Fruit fly (Drosophila melanogaster) whole organism, embryonic: ENCODE measurements around the gene CG42819.
A peak's percentile ranks its signal among the peaks of the same experiment; 100 is the strongest.

Experiments
- BEAF-32 ChIP-seq: fragments of 200-800 bp; sonication (Bioruptor generic); optimal IDR thresholded peaks from 3 replicates; lab custom pipeline; 2017; ENCODE audit warnings: missing biosample characterization, missing genetic modification characterization, mild to moderate bottlenecking, moderate library complexity, missing genetic modification reagents
- Bgb ChIP-seq: fragments of 200-800 bp; sonication (Bioruptor generic); IDR thresholded peaks from 2 replicates; pipeline ENCODE4 v1.3.6; 2022; ENCODE audit warnings: missing biosample characterization, missing genetic modification characterization; ENCODE audit not compliant: partially characterized antibody
- CG10267 ChIP-seq: fragments of 200-800 bp; sonication (Bioruptor generic); optimal IDR thresholded peaks from 2 replicates; lab custom pipeline; 2018; ENCODE audit warnings: missing biosample characterization, mild to moderate bottlenecking, missing genetic modification characterization, moderate library complexity
- CG11504 ChIP-seq: fragments of 200-800 bp; sonication (Bioruptor generic); optimal IDR thresholded peaks from 3 replicates; lab custom pipeline; 2019; ENCODE audit warnings: missing biosample characterization, mild to moderate bottlenecking, missing genetic modification characterization, moderate library complexity
- CG12769 ChIP-seq: fragments of 200-800 bp; sonication (Bioruptor generic); optimal IDR thresholded peaks from 2 replicates; lab custom pipeline; 2019; ENCODE audit warnings: missing biosample characterization, mild to moderate bottlenecking, missing genetic modification characterization, moderate library complexity
- CG1602 ChIP-seq: fragments of 200-800 bp; sonication (Bioruptor generic); optimal IDR thresholded peaks from 3 replicates; lab custom pipeline; 2016; ENCODE audit warnings: missing biosample characterization, missing genetic modification characterization
- CG1603 ChIP-seq: fragments of 200-800 bp; sonication (Bioruptor generic); optimal IDR thresholded peaks from 2 replicates; lab custom pipeline; 2019; ENCODE audit warnings: missing biosample characterization, mild to moderate bottlenecking, missing genetic modification characterization, moderate library complexity
- CG1647 ChIP-seq: fragments of 200-800 bp; sonication (Bioruptor generic); optimal IDR thresholded peaks from 3 replicates; lab custom pipeline; 2016; ENCODE audit warnings: missing biosample characterization, missing genetic modification characterization
- CG2889 ChIP-seq: fragments of 200-800 bp; sonication (Bioruptor generic); IDR thresholded peaks from 3 replicates; pipeline ENCODE4 v1.3.6; 2022; ENCODE audit warnings: missing biosample characterization, missing genetic modification characterization
- CG3281 ChIP-seq: fragments of 200-800 bp; sonication (Bioruptor generic); optimal IDR thresholded peaks from 3 replicates; lab custom pipeline; 2017; ENCODE audit warnings: missing biosample characterization, mild to moderate bottlenecking, missing genetic modification characterization
- CG33213 ChIP-seq: fragments of 200-800 bp; sonication (Bioruptor generic); optimal IDR thresholded peaks from 3 replicates; lab custom pipeline; 2016; ENCODE audit warnings: missing biosample characterization, missing genetic modification characterization
- CG33557 ChIP-seq: fragments of 200-800 bp; sonication (Bioruptor generic); optimal IDR thresholded peaks from 2 replicates; lab custom pipeline; 2019; ENCODE audit warnings: missing biosample characterization, mild to moderate bottlenecking, missing genetic modification characterization, moderate library complexity
- CG43689 ChIP-seq: fragments of 200-800 bp; sonication (Bioruptor generic); IDR thresholded peaks from 2 replicates; pipeline ENCODE4 v1.3.6; 2022; ENCODE audit warnings: missing biosample characterization, missing genetic modification characterization
- CG7839 ChIP-seq: fragments of 200-800 bp; sonication (Bioruptor generic); optimal IDR thresholded peaks from 3 replicates; lab custom pipeline; 2018; ENCODE audit warnings: missing biosample characterization, mild to moderate bottlenecking, missing genetic modification characterization, moderate library complexity
- CG7963 ChIP-seq: fragments of 200-800 bp; sonication (Bioruptor generic); IDR thresholded peaks from 3 replicates; pipeline ENCODE4 v1.3.6; 2022; ENCODE audit warnings: missing biosample characterization, missing genetic modification characterization; ENCODE audit not compliant: partially characterized antibody
- CG9215 ChIP-seq: fragments of 200-800 bp; sonication (Bioruptor generic); IDR thresholded peaks from 2 replicates; pipeline ENCODE4 v1.3.6; 2022; ENCODE audit warnings: missing biosample characterization, missing genetic modification characterization
- CTCF ChIP-seq: fragments of 200-800 bp; sonication (Bioruptor generic); optimal IDR thresholded peaks from 2 replicates; lab custom pipeline; 2017; ENCODE audit warnings: missing biosample characterization, mild to moderate bottlenecking, missing genetic modification characterization, moderate library complexity
- D ChIP-seq, 2 experiments: fragments of 200-800 bp in 1 of 2; fragments of >200 bp in 1 of 2; sonication (Bioruptor generic) in 1 of 2; optimal IDR thresholded peaks; 2 replicates in 1 of 2; 3 replicates in 1 of 2; lab custom pipeline; 2017; ENCODE audit warnings: mild to moderate bottlenecking in 1 of 2, missing biosample characterization in 1 of 2, missing genetic modification characterization in 1 of 2, missing genetic modification reagents in 1 of 2
- D19A ChIP-seq: fragments of 200-800 bp; optimal IDR thresholded peaks from 3 replicates; lab custom pipeline; 2019; ENCODE audit warnings: missing biosample characterization, mild to moderate bottlenecking, missing genetic modification characterization, moderate library complexity
- Dek ChIP-seq: fragments of 200-800 bp; sonication (Bioruptor generic); optimal IDR thresholded peaks from 3 replicates; lab custom pipeline; 2019; ENCODE audit warnings: missing biosample characterization, mild to moderate bottlenecking, missing genetic modification characterization, moderate library complexity
- Doc3 ChIP-seq: fragments of 200-800 bp; sonication (Bioruptor generic); IDR thresholded peaks from 3 replicates; pipeline ENCODE4 v1.3.6; 2022; ENCODE audit warnings: missing biosample characterization, missing genetic modification characterization; ENCODE audit not compliant: partially characterized antibody
- E2f2 ChIP-seq: fragments of 200-800 bp; sonication (Bioruptor generic); IDR thresholded peaks from 2 replicates; pipeline ENCODE4 v1.3.6; 2022; ENCODE audit warnings: missing biosample characterization, missing genetic modification characterization
- H2.0 ChIP-seq: fragments of 200-800 bp; sonication (Bioruptor generic); IDR thresholded peaks from 2 replicates; pipeline ENCODE4 v1.3.6; 2022; ENCODE audit warnings: missing biosample characterization, missing genetic modification characterization
- HLH54F ChIP-seq: fragments of 200-800 bp; sonication (Bioruptor generic); optimal IDR thresholded peaks from 3 replicates; lab custom pipeline; 2016; ENCODE audit warnings: missing biosample characterization, missing genetic modification characterization
- Hr3 ChIP-seq: fragments of 200-800 bp; sonication (Bioruptor generic); optimal IDR thresholded peaks from 3 replicates; lab custom pipeline; 2016; ENCODE audit warnings: missing biosample characterization, missing genetic modification characterization
- Mrtf ChIP-seq: fragments of 200-800 bp; sonication (Bioruptor generic); IDR thresholded peaks from 3 replicates; pipeline ENCODE4 v1.3.6; 2022; ENCODE audit warnings: missing biosample characterization, missing genetic modification characterization
- Oli ChIP-seq: fragments of 200-800 bp; sonication (Bioruptor generic); optimal IDR thresholded peaks from 2 replicates; lab custom pipeline; 2018; ENCODE audit warnings: missing biosample characterization, mild to moderate bottlenecking, missing genetic modification characterization, moderate library complexity
- Pdp1 ChIP-seq, 2 experiments: fragments of 200-800 bp; sonication (Bioruptor generic); optimal IDR thresholded peaks; 3 replicates each; lab custom pipeline; 2016; ENCODE audit warnings: missing biosample characterization in 2 of 2, missing genetic modification characterization in 2 of 2, mild to moderate bottlenecking in 1 of 2, moderate library complexity in 1 of 2
- YL-1 ChIP-seq: fragments of 200-800 bp; sonication (Bioruptor generic); optimal IDR thresholded peaks from 3 replicates; lab custom pipeline; 2017; ENCODE audit warnings: missing biosample characterization, mild to moderate bottlenecking, missing genetic modification characterization
- ase ChIP-seq: fragments of 200-800 bp; sonication (Bioruptor generic); IDR thresholded peaks from 3 replicates; pipeline ENCODE4 v1.3.6; 2022; ENCODE audit warnings: missing biosample characterization, missing genetic modification characterization
- bcd ChIP-seq: fragments of 200-800 bp; sonication (Bioruptor generic); optimal IDR thresholded peaks from 2 replicates; lab custom pipeline; 2017; ENCODE audit warnings: missing biosample characterization, mild to moderate bottlenecking, missing genetic modification characterization
- cato ChIP-seq: fragments of 200-800 bp; sonication (Bioruptor generic); optimal IDR thresholded peaks from 2 replicates; lab custom pipeline; 2016; ENCODE audit warnings: missing biosample characterization, missing genetic modification characterization, borderline replicate concordance
- cg ChIP-seq: fragments of 200-800 bp; sonication (Bioruptor generic); optimal IDR thresholded peaks from 3 replicates; lab custom pipeline; 2019; ENCODE audit warnings: missing biosample characterization, mild to moderate bottlenecking, missing genetic modification characterization, moderate library complexity
- exex ChIP-seq: fragments of 200-800 bp; sonication (Bioruptor generic); optimal IDR thresholded peaks from 4 replicates; lab custom pipeline; 2018; ENCODE audit warnings: missing biosample characterization, mild to moderate bottlenecking, missing genetic modification characterization, moderate library complexity
- fd64A ChIP-seq: fragments of 200-800 bp; sonication (Bioruptor generic); optimal IDR thresholded peaks from 3 replicates; lab custom pipeline; 2018; ENCODE audit warnings: missing biosample characterization, mild to moderate bottlenecking, missing genetic modification characterization
- fd96Cb ChIP-seq: fragments of 200-800 bp; sonication (Bioruptor generic); optimal IDR thresholded peaks from 2 replicates; lab custom pipeline; 2018; ENCODE audit warnings: missing biosample characterization, mild to moderate bottlenecking, missing genetic modification characterization, moderate library complexity
- gfzf ChIP-seq: fragments of 200-800 bp; sonication (Bioruptor generic); optimal IDR thresholded peaks from 2 replicates; lab custom pipeline; 2016; ENCODE audit warnings: missing biosample characterization, mild to moderate bottlenecking, missing genetic modification characterization, moderate library complexity
- jumu ChIP-seq: fragments of 200-800 bp; sonication (Bioruptor generic); optimal IDR thresholded peaks from 3 replicates; lab custom pipeline; 2016; ENCODE audit warnings: missing biosample characterization, missing genetic modification characterization
- mam ChIP-seq: fragments of 200-800 bp; sonication (Bioruptor generic); optimal IDR thresholded peaks from 3 replicates; lab custom pipeline; 2016; ENCODE audit warnings: missing biosample characterization, missing genetic modification characterization
- pfk ChIP-seq: fragments of 200-800 bp; sonication (Bioruptor generic); optimal IDR thresholded peaks from 2 replicates; lab custom pipeline; 2018; ENCODE audit warnings: missing biosample characterization, mild to moderate bottlenecking, missing genetic modification characterization, moderate library complexity
- scrt ChIP-seq: fragments of 200-800 bp; sonication (Bioruptor generic); optimal IDR thresholded peaks from 2 replicates; lab custom pipeline; 2018; ENCODE audit warnings: missing biosample characterization, mild to moderate bottlenecking, missing genetic modification characterization, moderate library complexity
- stwl ChIP-seq: fragments of 200-800 bp; sonication (Bioruptor generic); optimal IDR thresholded peaks from 3 replicates; lab custom pipeline; 2018; ENCODE audit warnings: missing biosample characterization, mild to moderate bottlenecking, missing genetic modification characterization, moderate library complexity
- tgo ChIP-seq: fragments of 200-800 bp; sonication (Bioruptor generic); IDR thresholded peaks from 3 replicates; pipeline ENCODE4 v1.3.6; 2022; ENCODE audit warnings: missing biosample characterization, missing genetic modification characterization
- trem ChIP-seq: fragments of 200-800 bp; optimal IDR thresholded peaks from 3 replicates; lab custom pipeline; 2019; ENCODE audit warnings: missing biosample characterization, mild to moderate bottlenecking, missing genetic modification characterization, moderate library complexity
- vfl ChIP-seq: fragments of 200-800 bp; sonication (Bioruptor generic); optimal IDR thresholded peaks from 2 replicates; lab custom pipeline; 2016; ENCODE audit warnings: missing biosample characterization, missing genetic modification characterization
- wek ChIP-seq: fragments of 200-800 bp; sonication (Bioruptor generic); optimal IDR thresholded peaks from 3 replicates; lab custom pipeline; 2018; ENCODE audit warnings: missing biosample characterization, mild to moderate bottlenecking, missing genetic modification characterization, moderate library complexity
- zen2 ChIP-seq: fragments of 200-800 bp; sonication (Bioruptor generic); IDR thresholded peaks from 3 replicates; pipeline ENCODE4 v1.3.6; 2022; ENCODE audit warnings: missing biosample characterization, missing genetic modification characterization; ENCODE audit not compliant: partially characterized antibody

Gene CG42819

dm6 chr2L:8365701-8366643, 23.2 kb downstream of the CG42819 start, which contains the start of gene Pp2A-29B (continued):
- TF ChIP-seq CG43689 (GFP tag; lab: Robert Waterston, UW) (no peak), stwl (tag; lab: Kevin White, UChicago) (peak; percentile 51), CG2889 (no peak), exex (tag; lab: Kevin White, UChicago) (peak; percentile 35), gfzf (GFP tag; lab: Kevin White, UChicago) (peak; percentile 52), Pdp1 (GFP tag; optimal IDR thresholded peaks at IDR 0.05; lab: Kevin White, UChicago) (peak in 1 of 2 experiments; percentile 74), H2.0 (no peak), E2f2 (GFP tag; lab: Robert Waterston, UW) (peak; percentile 88), CG33213 (GFP tag; lab: Kevin White, UChicago) (no peak), Hr3 (GFP tag; lab: Kevin White, UChicago) (peak; percentile 51), YL-1 (GFP tag; lab: Kevin White, UChicago) (peak; percentile 65), CG9215 (no peak), mam (GFP tag; lab: Kevin White, UChicago) (peak; percentile 25), bcd (peak; percentile 20), BEAF-32 (GFP tag; lab: Kevin White, UChicago) (peak; percentile 100), fd96Cb (tag; lab: Kevin White, UChicago) (no peak), CG33557 (GFP tag; lab: Kevin White, UChicago) (peak; percentile 23), ase (GFP tag; lab: Robert Waterston, UW) (no peak), tgo (GFP tag; lab: Robert Waterston, UW) (no peak), pfk (GFP tag; lab: Kevin White, UChicago) (no peak), D (optimal IDR thresholded peaks at IDR 0.05; lab: Kevin White, UChicago) (no peak), D (GFP tag; optimal IDR thresholded peaks at IDR 0.05; lab: Kevin White, UChicago) (no peak), HLH54F (GFP tag; lab: Kevin White, UChicago) (no peak), Mrtf (GFP tag; lab: Robert Waterston, UW) (no peak), CG3281 (GFP tag; lab: Kevin White, UChicago) (no peak), CG1603 (tag; lab: Kevin White, UChicago) (no peak), fd64A (no peak), Doc3 (GFP tag; lab: Robert Waterston, UW) (peak; percentile 99), CG10267 (peak; percentile 62), wek (GFP tag; lab: Kevin White, UChicago) (no peak), CG1602 (GFP tag; lab: Kevin White, UChicago) (no peak), jumu (GFP tag; lab: Kevin White, UChicago) (no peak), D19A (tag; lab: Kevin White, UChicago) (peak; percentile 19), zen2 (GFP tag; lab: Robert Waterston, UW) (peak; percentile 98), CG12769 (tag; lab: Kevin White, UChicago) (no peak), CTCF (GFP tag; lab: Kevin White, UChicago) (peak; percentile 21), trem (tag; lab: Kevin White, UChicago) (peak; percentile 80), CG11504 (tag; lab: Kevin White, UChicago) (peak; percentile 56), CG1647 (GFP tag; lab: Kevin White, UChicago) (no peak), CG7839 (tag; lab: Kevin White, UChicago) (peak; percentile 25), cg (GFP tag; lab: Kevin White, UChicago) (peak; percentile 98), Bgb (GFP tag; lab: Robert Waterston, UW) (peak; percentile 97), Dek (peak; percentile 12), cato (GFP tag; lab: Kevin White, UChicago) (no peak), CG7963 (peak; percentile 95), Oli (tag; lab: Kevin White, UChicago) (no peak), scrt (GFP tag; lab: Kevin White, UChicago) (peak; percentile 22), vfl (GFP tag; lab: Kevin White, UChicago) (peak; percentile 32)
